Worm (Caenorhabditis elegans): ENCODE measurements around the gene C04A11.2.

ce11 chrX:13646798-13647197, 21.8 kb downstream of the C04A11.2 start, which contains the start of gene acr-9:
- TF ChIP-seq W03F9.2 (tag; optimal IDR thresholded peaks at IDR 0.05) (no peak), dao-5 (tag; optimal IDR thresholded peaks at IDR 0.05) (no peak), him-1 (tag; optimal IDR thresholded peaks at IDR 0.05) (no peak)
